Fruit fly (Drosophila melanogaster): ENCODE measurements around the gene Droj2.

DNA sequence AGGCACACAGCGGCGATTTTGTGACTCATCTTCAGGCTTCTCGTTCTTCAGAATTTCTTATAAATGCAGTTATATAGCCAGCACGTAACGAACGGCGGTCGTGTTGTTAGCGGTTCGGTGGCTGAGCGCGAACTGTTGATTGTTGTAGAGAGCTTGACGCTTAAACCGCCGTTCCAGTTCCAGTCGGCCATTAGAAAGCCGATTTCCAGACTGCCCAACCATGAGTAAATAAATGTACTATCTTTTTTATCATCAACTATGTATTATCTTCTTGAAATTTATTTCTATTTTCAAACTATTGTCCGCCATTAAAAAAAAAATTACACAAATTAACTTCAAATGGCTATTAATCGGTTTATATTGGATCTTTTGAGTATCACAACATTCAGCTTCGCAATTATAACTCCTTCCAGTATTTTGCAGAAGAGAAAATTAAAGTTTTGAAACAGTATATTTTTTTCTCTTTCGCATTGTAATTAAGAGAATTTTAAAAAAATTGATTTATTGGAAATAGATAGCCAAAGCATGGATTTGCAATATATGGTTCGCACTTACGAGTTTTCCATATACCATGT, 19.9 kb downstream of the Droj2 start, which contains the start of gene GILT1:
- TF ChIP-seq CTCF (optimal IDR thresholded peaks at IDR 0.05) (no peak), CG8478 (optimal IDR thresholded peaks at IDR 0.05) (no peak)
